Worm (Caenorhabditis elegans) whole organism, L2 larva: Measurements from ENCODE around the gene uggt-1.
A peak's percentile ranks its signal among the peaks of the same experiment; 100 is the strongest.

Source experiments
- C34F6.9 ChIP-seq: fragments of 150-350 bp; optimal IDR thresholded peaks from 2 replicates; lab custom pipeline; 2014; ENCODE audit warnings: missing biosample characterization, missing genetic modification characterization
- F13H6.1 ChIP-seq: sonication (generic microtip); optimal IDR thresholded peaks from 2 replicates; lab custom pipeline; 2016; ENCODE audit warnings: missing genetic modification characterization, missing compliant biosample characterization
- R02D3.7 ChIP-seq: fragments of 150-350 bp; optimal IDR thresholded peaks from 2 replicates; lab custom pipeline; 2014; ENCODE audit warnings: missing biosample characterization, missing genetic modification characterization
- aly-2 ChIP-seq: fragments of 150-350 bp; optimal IDR thresholded peaks from 2 replicates; lab custom pipeline; 2014; ENCODE audit warnings: missing biosample characterization, missing genetic modification characterization
- blmp-1 ChIP-seq: sonication (generic microtip); optimal IDR thresholded peaks from 2 replicates; lab custom pipeline; 2017; ENCODE audit warnings: missing genetic modification characterization, mild to moderate bottlenecking, missing compliant biosample characterization, antibody characterized with exemption, moderate library complexity; ENCODE audit not compliant: insufficient read depth
- ceh-16 ChIP-seq: fragments of 150-350 bp; optimal IDR thresholded peaks from 2 replicates; lab custom pipeline; 2014; ENCODE audit warnings: missing biosample characterization, missing genetic modification characterization
- ceh-82 ChIP-seq: fragments of 150-350 bp; optimal IDR thresholded peaks from 2 replicates; lab custom pipeline; 2014; ENCODE audit warnings: missing biosample characterization, missing genetic modification characterization
- crh-2 ChIP-seq: sonication (generic microtip); optimal IDR thresholded peaks from 2 replicates; lab custom pipeline; 2017; ENCODE audit warnings: missing biosample characterization, missing genetic modification characterization
- dmd-4 ChIP-seq: sonication (generic microtip); optimal IDR thresholded peaks from 2 replicates; lab custom pipeline; 2017; ENCODE audit warnings: missing biosample characterization, missing genetic modification characterization
- egl-27 ChIP-seq: sonication (generic microtip); optimal IDR thresholded peaks from 3 replicates; lab custom pipeline; 2017; ENCODE audit warnings: missing biosample characterization, missing genetic modification reagents, missing genetic modification characterization
- fos-1 ChIP-seq: fragments of 150-350 bp; optimal IDR thresholded peaks from 2 replicates; lab custom pipeline; 2014; ENCODE audit warnings: missing biosample characterization, missing genetic modification characterization
- gmeb-1 ChIP-seq: fragments of 150-350 bp; optimal IDR thresholded peaks from 2 replicates; lab custom pipeline; 2014; ENCODE audit warnings: missing biosample characterization, missing genetic modification characterization
- lin-11 ChIP-seq: fragments of 150-350 bp; sonication (generic microtip); optimal IDR thresholded peaks from 2 replicates; lab custom pipeline; 2014; ENCODE audit warnings: missing biosample characterization, missing genetic modification characterization, inconsistent platforms, mixed read lengths
- lin-13 ChIP-seq: fragments of 150-350 bp; optimal IDR thresholded peaks from 2 replicates; lab custom pipeline; 2014; ENCODE audit warnings: missing biosample characterization, missing genetic modification reagents, missing genetic modification characterization
- lin-39 ChIP-seq: fragments of 150-350 bp; optimal IDR thresholded peaks from 2 replicates; lab custom pipeline; 2014; ENCODE audit warnings: missing biosample characterization, missing genetic modification reagents, missing genetic modification characterization
- lsy-2 ChIP-seq, 2 experiments: fragments of 150-350 bp in 1 of 2; sonication (generic microtip) in 1 of 2; optimal IDR thresholded peaks; 2 replicates each; lab custom pipeline; 2014 to 2017; ENCODE audit warnings: missing biosample characterization in 2 of 2, missing genetic modification characterization in 2 of 2
- mdl-1 ChIP-seq, 2 experiments: fragments of 150-350 bp in 1 of 2; sonication (generic microtip) in 1 of 2; optimal IDR thresholded peaks; 2 replicates each; lab custom pipeline; 2017; ENCODE audit warnings: missing biosample characterization in 2 of 2, missing genetic modification characterization in 2 of 2
- nhr-10 ChIP-seq: sonication (generic microtip); optimal IDR thresholded peaks from 2 replicates; lab custom pipeline; 2017; ENCODE audit warnings: missing biosample characterization, missing genetic modification characterization
- nhr-11 ChIP-seq: fragments of 150-350 bp; optimal IDR thresholded peaks from 2 replicates; lab custom pipeline; 2014; ENCODE audit warnings: missing biosample characterization, missing genetic modification characterization
- nhr-12 ChIP-seq: fragments of 150-350 bp; optimal IDR thresholded peaks from 2 replicates; lab custom pipeline; 2014; ENCODE audit warnings: missing biosample characterization, missing genetic modification characterization
- nhr-129 ChIP-seq: fragments of 150-350 bp; optimal IDR thresholded peaks from 2 replicates; lab custom pipeline; 2014; ENCODE audit warnings: missing biosample characterization, missing genetic modification characterization
- nhr-23 ChIP-seq: fragments of 150-350 bp; optimal IDR thresholded peaks from 2 replicates; lab custom pipeline; 2014; ENCODE audit warnings: missing biosample characterization, missing genetic modification reagents, missing genetic modification characterization
- nhr-237 ChIP-seq: fragments of 150-350 bp; optimal IDR thresholded peaks from 2 replicates; lab custom pipeline; 2014; ENCODE audit warnings: missing biosample characterization, missing genetic modification characterization
- nhr-25 ChIP-seq: fragments of 150-350 bp; sonication (generic microtip); optimal IDR thresholded peaks from 3 replicates; lab custom pipeline; 2014; ENCODE audit warnings: missing biosample characterization, missing genetic modification characterization
- nhr-6 ChIP-seq: fragments of 150-350 bp; optimal IDR thresholded peaks from 2 replicates; lab custom pipeline; 2014; ENCODE audit warnings: missing biosample characterization, missing genetic modification characterization
- nhr-77 ChIP-seq: fragments of 150-350 bp; optimal IDR thresholded peaks from 2 replicates; lab custom pipeline; 2014; ENCODE audit warnings: missing biosample characterization, missing genetic modification characterization
- sem-4 ChIP-seq: fragments of 150-350 bp; optimal IDR thresholded peaks from 2 replicates; lab custom pipeline; 2014; ENCODE audit warnings: missing biosample characterization, missing genetic modification reagents, missing genetic modification characterization
- sma-3 ChIP-seq: sonication (generic microtip); optimal IDR thresholded peaks from 2 replicates; lab custom pipeline; 2016; ENCODE audit warnings: missing genetic modification reagents, missing genetic modification characterization, missing compliant biosample characterization
- sma-9 ChIP-seq, 2 experiments: fragments of 150-350 bp in 1 of 2; sonication (generic microtip) in 1 of 2; optimal IDR thresholded peaks; 2 replicates each; lab custom pipeline; 2014 to 2016; ENCODE audit warnings: missing genetic modification characterization in 2 of 2, mild to moderate bottlenecking in 1 of 2, missing biosample characterization in 1 of 2, missing compliant biosample characterization in 1 of 2, missing genetic modification reagents in 1 of 2, moderate library complexity in 1 of 2
- unc-55 ChIP-seq: fragments of 150-350 bp; sonication (generic microtip); optimal IDR thresholded peaks from 3 replicates; lab custom pipeline; 2014; ENCODE audit warnings: missing biosample characterization, missing genetic modification reagents, missing genetic modification characterization
- unc-62 ChIP-seq: fragments of 150-350 bp; optimal IDR thresholded peaks from 2 replicates; lab custom pipeline; 2014; ENCODE audit warnings: missing biosample characterization, missing genetic modification reagents, missing genetic modification characterization
- zag-1 ChIP-seq: fragments of 150-350 bp; optimal IDR thresholded peaks from 2 replicates; lab custom pipeline; 2014; ENCODE audit warnings: missing biosample characterization, missing genetic modification characterization
- ztf-1 ChIP-seq: fragments of 200-800 bp; sonication (Bioruptor generic); conservative IDR thresholded peaks from 2 replicates; pipeline ENCODE4 v1.3.6; 2022; ENCODE audit warnings: missing genetic modification characterization, missing compliant biosample characterization
- ztf-11 ChIP-seq: sonication (generic microtip); optimal IDR thresholded peaks from 2 replicates; lab custom pipeline; 2017; ENCODE audit warnings: missing biosample characterization, missing genetic modification characterization
- ztf-4 ChIP-seq: fragments of 150-350 bp; optimal IDR thresholded peaks from 2 replicates; lab custom pipeline; 2014; ENCODE audit warnings: missing biosample characterization, missing genetic modification characterization

Gene uggt-1

DNA sequence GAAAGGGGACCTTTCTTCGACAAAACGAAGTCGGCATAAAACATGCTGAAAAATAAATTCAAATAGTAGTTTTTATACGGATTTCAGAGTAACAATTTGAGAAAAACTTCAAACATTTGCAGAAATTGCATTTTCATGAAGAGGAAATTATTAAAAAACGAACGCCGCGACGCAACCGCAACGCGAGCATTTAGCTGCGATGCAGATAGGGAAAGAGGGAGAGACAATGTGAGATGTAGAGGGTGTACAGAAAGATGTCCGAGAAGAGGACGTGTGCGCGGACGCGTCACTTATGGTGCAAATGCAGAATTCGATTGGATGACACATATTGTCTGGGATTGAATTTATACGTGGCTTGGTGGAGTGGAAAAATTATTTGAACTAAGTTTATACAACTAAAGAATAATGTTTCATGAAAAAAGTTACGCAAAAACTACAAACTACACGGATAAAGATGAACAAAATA is 25.8 kb downstream of the uggt-1 start, which contains the start of gene coh-1:
TSS of gene coh-1 (minus strand) at position 51 of the 466 bp plus-strand sequence.
- TF ChIP-seq ceh-16 (tag; lab: Kevin White, UChicago), result no peak
- TF ChIP-seq ztf-4, result peak; percentile 20
- peak; percentile 33 for TF ChIP-seq sma-3 (GFP tag; lab: Kevin White, UChicago)
- no peak for TF ChIP-seq nhr-23 (tag; lab: Kevin White, UChicago)
- peak; percentile 47 for TF ChIP-seq sma-9 (GFP tag; optimal IDR thresholded peaks at IDR 0.05; lab: Kevin White, UChicago)
- TF ChIP-seq sma-9 (tag; optimal IDR thresholded peaks at IDR 0.05; lab: Kevin White, UChicago), result no peak
- no peak for TF ChIP-seq unc-62 (GFP tag; lab: Kevin White, UChicago)
- TF ChIP-seq lin-11 (tag; lab: Kevin White, UChicago), result peak; percentile 56
- peak; percentile 82 for TF ChIP-seq nhr-129 (tag; lab: Kevin White, UChicago)
- TF ChIP-seq gmeb-1 (tag; lab: Kevin White, UChicago), result peak; percentile 1
- peak; percentile 33 for TF ChIP-seq sem-4 (tag; lab: Kevin White, UChicago)
- no peak for TF ChIP-seq blmp-1
- TF ChIP-seq lin-39, result no peak
- TF ChIP-seq fos-1 (tag; lab: Kevin White, UChicago), result peak; percentile 61
- peak in 1 of 2 experiments; percentile 71 for TF ChIP-seq lsy-2 (tag; optimal IDR thresholded peaks at IDR 0.05; lab: Kevin White, UChicago)
- TF ChIP-seq nhr-11 (tag; lab: Kevin White, UChicago), result no peak
- peak; percentile 90 for TF ChIP-seq C34F6.9 (tag; lab: Kevin White, UChicago)
- TF ChIP-seq F13H6.1 (tag; lab: Kevin White, UChicago), result peak; percentile 56
- TF ChIP-seq unc-55, result peak; percentile 81
- TF ChIP-seq crh-2 (tag; lab: Kevin White, UChicago), result peak; percentile 78
- TF ChIP-seq lin-13 (GFP tag; lab: Kevin White, UChicago), result peak; percentile 46
- no peak for TF ChIP-seq nhr-25 (tag; lab: Kevin White, UChicago)

DNA sequence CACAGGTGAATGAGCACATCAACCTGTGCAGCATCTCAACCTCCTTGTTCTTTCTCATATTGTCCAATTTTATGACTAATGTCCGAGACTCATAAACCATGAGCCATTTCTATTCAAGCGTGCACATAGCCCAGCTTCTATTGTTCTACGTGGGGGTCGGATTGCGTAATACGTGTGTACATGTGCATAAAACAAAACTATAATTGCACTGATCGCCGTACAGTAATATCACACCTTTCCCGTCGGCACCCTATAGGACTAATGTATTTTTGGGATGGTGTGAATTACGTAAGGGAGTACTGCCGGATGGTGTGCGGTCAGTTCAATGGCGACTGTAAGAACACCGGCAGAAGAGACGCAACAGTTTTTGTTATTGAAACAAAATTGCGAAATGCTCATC is 30.9 kb downstream of the uggt-1 start:
- no peak for TF ChIP-seq ceh-82
- no peak for TF ChIP-seq ceh-16 (tag; lab: Kevin White, UChicago)
- no peak for TF ChIP-seq F13H6.1 (tag; lab: Kevin White, UChicago)
- no peak for TF ChIP-seq R02D3.7 (tag; lab: Kevin White, UChicago)
- TF ChIP-seq gmeb-1 (tag; lab: Kevin White, UChicago), result no peak
- TF ChIP-seq mdl-1 (tag; optimal IDR thresholded peaks at IDR 0.05; lab: Kevin White, UChicago), result no peak
- no peak for TF ChIP-seq sma-9 (GFP tag; optimal IDR thresholded peaks at IDR 0.05; lab: Kevin White, UChicago)
- no peak for TF ChIP-seq sma-9 (tag; optimal IDR thresholded peaks at IDR 0.05; lab: Kevin White, UChicago)
- no peak for TF ChIP-seq nhr-77 (tag; lab: Kevin White, UChicago)
- TF ChIP-seq ztf-1 (GFP tag; lab: Robert Waterston, UW), result no peak
- TF ChIP-seq unc-62 (GFP tag; lab: Kevin White, UChicago), result no peak
- TF ChIP-seq ztf-11 (tag; lab: Kevin White, UChicago), result no peak
- no peak for TF ChIP-seq lin-39
- TF ChIP-seq nhr-23 (tag; lab: Kevin White, UChicago), result no peak
- no peak for TF ChIP-seq ztf-4

DNA sequence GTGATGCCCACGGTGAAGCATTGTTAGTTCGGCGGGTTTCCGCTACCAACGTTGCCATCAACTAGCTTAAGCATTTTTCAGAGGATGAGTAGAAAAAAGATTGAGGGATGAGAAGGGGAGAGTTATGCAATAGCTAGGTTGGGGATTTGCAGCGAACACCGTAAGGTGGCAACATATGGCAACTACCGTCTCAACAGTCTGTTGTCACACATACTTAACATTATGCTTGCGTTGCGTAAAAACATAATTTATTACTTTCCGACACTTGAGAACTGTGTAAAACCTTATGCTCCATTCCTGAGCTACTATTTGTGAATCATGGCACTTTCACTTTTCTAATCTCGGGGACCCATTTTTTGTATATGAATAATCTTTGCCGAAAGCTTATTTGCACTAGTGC is 34.1 kb downstream of the uggt-1 start:
- TF ChIP-seq nhr-6 (no peak), R02D3.7 (tag; lab: Kevin White, UChicago) (no peak), nhr-12 (tag; lab: Kevin White, UChicago) (no peak)

DNA sequence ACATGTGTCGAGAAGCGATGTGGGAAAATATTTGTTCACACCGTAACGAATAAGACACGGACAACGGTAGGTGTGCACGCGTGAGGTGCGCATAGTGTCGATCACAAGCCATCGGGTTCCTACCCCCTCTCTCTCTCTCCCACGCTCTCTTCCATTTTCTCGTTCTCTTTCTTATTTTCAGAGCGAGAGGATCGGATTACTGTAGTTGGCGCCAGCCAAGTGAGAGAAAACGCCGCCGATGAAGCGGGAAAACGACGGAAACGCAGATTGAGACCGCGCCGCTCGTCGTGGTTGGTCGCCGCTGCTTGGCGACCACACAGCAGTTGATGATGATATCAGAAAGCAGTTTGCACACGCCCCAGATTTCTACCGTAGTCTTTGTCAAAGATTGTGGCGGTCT is 36.4 kb downstream of the uggt-1 start:
- no peak for TF ChIP-seq nhr-10 (tag; lab: Kevin White, UChicago)
- no peak for TF ChIP-seq nhr-237
- TF ChIP-seq lsy-2 (tag; optimal IDR thresholded peaks at IDR 0.05; lab: Kevin White, UChicago), result peak in 1 of 2 experiments; percentile 9
- peak; percentile 20 for TF ChIP-seq F13H6.1 (tag; lab: Kevin White, UChicago)
- TF ChIP-seq aly-2, result no peak
- TF ChIP-seq sma-3 (GFP tag; lab: Kevin White, UChicago), result no peak
- no peak for TF ChIP-seq crh-2 (tag; lab: Kevin White, UChicago)
- no peak for TF ChIP-seq dmd-4 (tag; lab: Kevin White, UChicago)
- peak; percentile 3 for TF ChIP-seq nhr-129 (tag; lab: Kevin White, UChicago)

DNA sequence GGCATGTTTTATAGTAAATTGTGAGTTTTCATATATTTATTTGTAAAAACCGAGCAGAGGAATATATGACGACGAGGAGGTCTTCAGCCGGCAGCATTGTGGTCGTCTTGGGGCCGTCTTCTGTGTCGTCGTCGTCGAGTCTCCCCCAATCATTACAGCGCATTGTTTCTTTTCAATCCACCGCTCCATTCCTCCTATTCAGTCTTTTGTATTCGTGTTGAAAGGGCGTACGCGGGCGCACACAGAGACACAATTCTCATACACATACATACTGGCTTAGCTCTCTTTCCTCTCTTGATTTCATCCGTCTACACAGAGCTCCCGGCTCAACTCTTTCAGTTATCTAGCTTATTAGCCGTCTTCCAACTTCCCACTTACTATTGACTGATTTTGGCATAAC is 37.1 kb downstream of the uggt-1 start, which contains the start of gene sox-2:
TSS of gene sox-2 (minus strand) at position 100 of the 400 bp plus-strand sequence.
- TF ChIP-seq blmp-1 (no peak), nhr-12 (tag; lab: Kevin White, UChicago) (no peak), gmeb-1 (tag; lab: Kevin White, UChicago) (no peak), egl-27 (tag; lab: Kevin White, UChicago) (no peak), lin-11 (tag; lab: Kevin White, UChicago) (no peak), zag-1 (tag; lab: Kevin White, UChicago) (no peak), lin-13 (GFP tag; lab: Kevin White, UChicago) (no peak), lsy-2 (tag; optimal IDR thresholded peaks at IDR 0.05; lab: Kevin White, UChicago) (no peak)
